Fruit fly (Drosophila melanogaster): ENCODE data around the gene Mcm6.
A peak's percentile ranks its signal among the peaks of the same experiment; 100 is the strongest.

Mcm6 gene

dm6 chrX:6694979-6695388 lies 20.8 kb downstream of the Mcm6 start, which contains the start of gene CG14442 (continued):
- TF ChIP-seq prd (optimal IDR thresholded peaks at IDR 0.05) (no peak), prd (GFP tag; IDR thresholded peaks at IDR 0.05) (peak; percentile 47; the same call in 1 of the 3 replicates), CG6689 (GFP tag; IDR thresholded peaks at IDR 0.05) (peak; percentile 46; the same call in 1 of the 2 replicates), Nf-YA (GFP tag; IDR thresholded peaks at IDR 0.05) (no peak), amos (GFP tag; IDR thresholded peaks at IDR 0.05; ENCODE audit: partially characterized antibody) (peak; percentile 94), CG15514 (GFP tag; optimal IDR thresholded peaks at IDR 0.05) (peak; percentile 65), CG4282 (GFP tag; optimal IDR thresholded peaks at IDR 0.05) (no peak), CG17361 (GFP tag; IDR thresholded peaks at IDR 0.05) (peak; percentile 45; the same call in 1 of the 3 replicates), CoRest (tag; optimal IDR thresholded peaks at IDR 0.05) (peak; percentile 56), hbn (GFP tag; IDR thresholded peaks at IDR 0.05; ENCODE audit: partially characterized antibody) (peak; percentile 93), CG11398 (GFP tag; optimal IDR thresholded peaks at IDR 0.05) (no peak), eyg (GFP tag; optimal IDR thresholded peaks at IDR 0.05) (no peak), CG12104 (GFP tag; optimal IDR thresholded peaks at IDR 0.05) (peak; percentile 16), vvl (GFP tag; IDR thresholded peaks at IDR 0.05) (0 out of 2 replicates have a peak, but pooled peaks have one; percentile 20), zen2 (GFP tag; IDR thresholded peaks at IDR 0.05; ENCODE audit: partially characterized antibody) (peak; percentile 91), E2f2 (GFP tag; IDR thresholded peaks at IDR 0.05) (peak; percentile 70), CG11560 (tag; IDR thresholded peaks at IDR 0.05) (no peak), Xbp1 (GFP tag; optimal IDR thresholded peaks at IDR 0.05) (peak; percentile 31), PHDP (tag; optimal IDR thresholded peaks at IDR 0.05) (peak; percentile 20), ham (GFP tag; IDR thresholded peaks at IDR 0.05) (no peak), dpn (GFP tag; optimal IDR thresholded peaks at IDR 0.05) (peak; percentile 33 to 50), CG31224 (GFP tag; IDR thresholded peaks at IDR 0.05) (peak; percentile 11; the same call in 1 of the 2 replicates), CG9727 (GFP tag; optimal IDR thresholded peaks at IDR 0.05) (peak; percentile 2), CG12391 (tag; optimal IDR thresholded peaks at IDR 0.05) (peak; percentile 46), CG11504 (tag; optimal IDR thresholded peaks at IDR 0.05) (peak; percentile 37), Meics (GFP tag; optimal IDR thresholded peaks at IDR 0.05) (peak; percentile 11), CG12744 (GFP tag; optimal IDR thresholded peaks at IDR 0.05) (peak; percentile 17), CG4360 (GFP tag; IDR thresholded peaks at IDR 0.05) (no peak), nerfin-2 (GFP tag; IDR thresholded peaks at IDR 0.05; ENCODE audit: partially characterized antibody) (peak; percentile 95), CG6791 (GFP tag; IDR thresholded peaks at IDR 0.05; ENCODE audit: partially characterized antibody) (peak; percentile 92), Hmr (GFP tag; optimal IDR thresholded peaks at IDR 0.05) (peak; percentile 56), lilli (GFP tag; optimal IDR thresholded peaks at IDR 0.05) (peak; percentile 71), ATbp (GFP tag; optimal IDR thresholded peaks at IDR 0.05) (no peak), CG13624 (GFP tag; optimal IDR thresholded peaks at IDR 0.05) (peak; percentile 6), Mad (GFP tag; optimal IDR thresholded peaks at IDR 0.05) (peak; percentile 26), Ravus (GFP tag; IDR thresholded peaks at IDR 0.05) (no peak), Gug (GFP tag; IDR thresholded peaks at IDR 0.05) (peak; percentile 34; the same call in 1 of the 4 replicates), disco-r (GFP tag; optimal IDR thresholded peaks at IDR 0.05) (no peak), zfh2 (GFP tag; optimal IDR thresholded peaks at IDR 0.05) (peak; percentile 25), gcm2 (GFP tag; optimal IDR thresholded peaks at IDR 0.05) (no peak), CG15269 (tag; optimal IDR thresholded peaks at IDR 0.05) (peak; percentile 36), CG15011 (GFP tag; optimal IDR thresholded peaks at IDR 0.05) (no peak), CG2116 (GFP tag; optimal IDR thresholded peaks at IDR 0.05) (peak; percentile 97), CG9437 (GFP tag; optimal IDR thresholded peaks at IDR 0.05) (peak; percentile 55), CG30020 (tag; optimal IDR thresholded peaks at IDR 0.05) (peak; percentile 56), nmo (GFP tag; optimal IDR thresholded peaks at IDR 0.05) (peak; percentile 62), gem (tag; optimal IDR thresholded peaks at IDR 0.05) (no peak), ro (GFP tag; IDR thresholded peaks at IDR 0.05) (no peak), pnt (GFP tag; optimal IDR thresholded peaks at IDR 0.05) (no peak), abd-A (tag; optimal IDR thresholded peaks at IDR 0.05) (no peak), al (GFP tag; IDR thresholded peaks at IDR 0.05) (0 out of 2 replicates have a peak, but pooled peaks have one; percentile 13)
